Fruit fly (Drosophila melanogaster) whole organism, adult: ENCODE measurements around the gene SmD1.

ENCODE experiments used
- CG11617 ChIP-seq: fragments of 200-800 bp; sonication (Bioruptor generic); optimal IDR thresholded peaks from 2 replicates; lab custom pipeline; 2017; ENCODE audit warnings: mild to moderate bottlenecking, missing biosample characterization, missing genetic modification reagents, missing genetic modification characterization
- CG12768 ChIP-seq: fragments of 200-800 bp; sonication (Bioruptor generic); optimal IDR thresholded peaks from 2 replicates; lab custom pipeline; 2017; ENCODE audit warnings: missing biosample characterization, missing genetic modification characterization, mild to moderate bottlenecking, moderate library complexity, missing genetic modification reagents
- CG14711 ChIP-seq: fragments of 200-800 bp; sonication (Bioruptor generic); optimal IDR thresholded peaks from 2 replicates; lab custom pipeline; 2018; ENCODE audit warnings: missing biosample characterization, mild to moderate bottlenecking, missing genetic modification characterization, moderate library complexity
- CG1620 ChIP-seq: fragments of 200-800 bp; sonication (Bioruptor generic); optimal IDR thresholded peaks from 2 replicates; lab custom pipeline; 2016; ENCODE audit warnings: missing biosample characterization, missing genetic modification characterization
- CG33017 ChIP-seq: fragments of 200-800 bp; sonication (Bioruptor generic); optimal IDR thresholded peaks from 2 replicates; lab custom pipeline; 2018; ENCODE audit warnings: missing biosample characterization, mild to moderate bottlenecking, missing genetic modification characterization, moderate library complexity
- CG5204 ChIP-seq: fragments of 200-800 bp; sonication (Bioruptor generic); optimal IDR thresholded peaks from 2 replicates; lab custom pipeline; 2016; ENCODE audit warnings: missing biosample characterization, missing genetic modification characterization
- CG7045 ChIP-seq: fragments of 200-800 bp; sonication (Bioruptor generic); optimal IDR thresholded peaks from 2 replicates; lab custom pipeline; 2017; ENCODE audit warnings: missing biosample characterization, mild to moderate bottlenecking, missing genetic modification characterization
- Clk ChIP-seq: fragments of 200-800 bp; sonication (Bioruptor generic); optimal IDR thresholded peaks from 2 replicates; lab custom pipeline; 2017; ENCODE audit warnings: missing biosample characterization, missing genetic modification characterization
- cic ChIP-seq: fragments of 200-800 bp; sonication (Bioruptor generic); optimal IDR thresholded peaks from 2 replicates; lab custom pipeline; 2017; ENCODE audit warnings: missing biosample characterization, mild to moderate bottlenecking, missing genetic modification characterization, moderate library complexity
- cnc ChIP-seq, 2 experiments: fragments of >200 bp; optimal IDR thresholded peaks; 2 replicates each; lab custom pipeline; 2017
- ovo ChIP-seq: fragments of 200-800 bp; sonication (Bioruptor generic); optimal IDR thresholded peaks from 2 replicates; lab custom pipeline; 2016; ENCODE audit warnings: missing biosample characterization, missing genetic modification characterization
- tj ChIP-seq: fragments of 200-800 bp; sonication (Bioruptor generic); optimal IDR thresholded peaks from 3 replicates; lab custom pipeline; 2017; ENCODE audit warnings: missing biosample characterization, mild to moderate bottlenecking, missing genetic modification characterization, moderate library complexity
- toe ChIP-seq: fragments of 200-800 bp; sonication (Bioruptor generic); optimal IDR thresholded peaks from 2 replicates; lab custom pipeline; 2016; ENCODE audit warnings: missing biosample characterization, missing genetic modification characterization

The SmD1 gene

dm6 chr3L:12684690-12685089 lies 49.7 kb downstream of the SmD1 start:
- TF ChIP-seq CG7045 (GFP tag; lab: Kevin White, UChicago) (no peak), CG33017 (no peak), CG12768 (GFP tag; lab: Kevin White, UChicago) (no peak), CG11617 (GFP tag; lab: Kevin White, UChicago) (no peak), Clk (GFP tag; lab: Kevin White, UChicago) (no peak), toe (GFP tag; lab: Kevin White, UChicago) (no peak), tj (GFP tag; lab: Kevin White, UChicago) (no peak), CG5204 (no peak), CG1620 (GFP tag; lab: Kevin White, UChicago) (no peak), CG14711 (no peak), ovo (no peak), cic (GFP tag; lab: Kevin White, UChicago) (no peak), cnc (optimal IDR thresholded peaks at IDR 0.05; lab: Kevin White, UChicago) (no peak)
